Worm (Caenorhabditis elegans): ENCODE measurements around the gene K05G3.1.

DNA sequence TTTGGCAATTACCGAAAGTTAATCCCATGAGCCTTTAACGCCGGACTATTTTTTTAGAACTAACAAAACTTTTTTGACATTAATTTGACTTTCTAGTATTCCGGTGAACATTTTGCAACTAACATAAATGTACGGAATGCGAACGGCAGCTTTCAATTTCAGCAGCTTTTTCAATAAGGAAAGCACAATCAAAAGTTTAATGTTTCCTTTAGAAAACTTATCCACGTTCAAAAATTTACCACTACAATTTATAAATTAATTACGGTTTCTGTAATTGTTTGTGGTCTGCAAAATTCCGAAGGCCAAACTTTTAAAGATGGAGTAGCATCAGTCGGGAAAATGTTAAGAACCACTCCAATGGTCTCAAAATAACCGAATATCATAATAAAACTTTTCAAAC is 39.2 kb downstream of the K05G3.1 start, which contains the start of gene osm-1:
- TF ChIP-seq flt-1 (GFP tag; IDR thresholded peaks at IDR 0.05) (no peak), med-1 (GFP tag; optimal IDR thresholded peaks at IDR 0.05; ENCODE audit: insufficient read depth) (no peak), ref-1 (GFP tag; conservative IDR thresholded peaks at IDR 0.05) (no peak), cog-1 (tag; optimal IDR thresholded peaks at IDR 0.05) (no peak), klf-2 (GFP tag; conservative IDR thresholded peaks at IDR 0.05) (no peak), T22C8.4 (GFP tag; IDR thresholded peaks at IDR 0.05) (no peak), ztf-29 (GFP tag; IDR thresholded peaks at IDR 0.05) (no peak)
